Worm (Caenorhabditis elegans) whole organism, L3 larva: ENCODE data around the gene his-8.

Source experiments
- R02D3.7 ChIP-seq: fragments of 150-350 bp; optimal IDR thresholded peaks from 2 replicates; lab custom pipeline; 2014; ENCODE audit warnings: missing biosample characterization, missing genetic modification characterization
- ZK546.5 ChIP-seq: sonication (generic microtip); optimal IDR thresholded peaks from 2 replicates; lab custom pipeline; 2017; ENCODE audit warnings: missing biosample characterization, missing genetic modification characterization
- aly-2 ChIP-seq: fragments of 150-350 bp; optimal IDR thresholded peaks from 2 replicates; lab custom pipeline; 2014; ENCODE audit warnings: missing biosample characterization, missing genetic modification characterization
- ama-1 ChIP-seq: fragments of 150-350 bp; optimal IDR thresholded peaks from 2 replicates; lab custom pipeline; 2018
- ceh-16 ChIP-seq: sonication (generic microtip); optimal IDR thresholded peaks from 2 replicates; lab custom pipeline; 2017; ENCODE audit warnings: missing biosample characterization, missing genetic modification characterization
- ceh-28 ChIP-seq: fragments of 150-350 bp; optimal IDR thresholded peaks from 2 replicates; lab custom pipeline; 2014; ENCODE audit warnings: missing biosample characterization, missing genetic modification reagents, missing genetic modification characterization
- ceh-82 ChIP-seq: fragments of 150-350 bp; optimal IDR thresholded peaks from 2 replicates; lab custom pipeline; 2014; ENCODE audit warnings: missing biosample characterization, missing genetic modification characterization
- ceh-9 ChIP-seq: sonication (generic microtip); optimal IDR thresholded peaks from 2 replicates; lab custom pipeline; 2018; ENCODE audit warnings: missing biosample characterization, missing genetic modification characterization
- daf-12 ChIP-seq: fragments of 150-350 bp; optimal IDR thresholded peaks from 2 replicates; lab custom pipeline; 2014; ENCODE audit warnings: missing biosample characterization, missing genetic modification reagents, missing genetic modification characterization
- egl-27 ChIP-seq: sonication (generic microtip); optimal IDR thresholded peaks from 4 replicates; lab custom pipeline; 2017; ENCODE audit warnings: missing biosample characterization, missing genetic modification reagents, missing genetic modification characterization
- egl-5 ChIP-seq: fragments of 150-350 bp; optimal IDR thresholded peaks from 2 replicates; lab custom pipeline; 2017; ENCODE audit warnings: missing biosample characterization, missing genetic modification reagents, missing genetic modification characterization, inconsistent platforms
- elt-1 ChIP-seq: fragments of 150-350 bp; optimal IDR thresholded peaks from 2 replicates; lab custom pipeline; 2014; ENCODE audit warnings: missing biosample characterization, missing genetic modification characterization
- elt-2 ChIP-seq: sonication (generic microtip); optimal IDR thresholded peaks from 2 replicates; lab custom pipeline; 2016; ENCODE audit warnings: missing genetic modification reagents, mild to moderate bottlenecking, missing genetic modification characterization, missing compliant biosample characterization
- elt-3 ChIP-seq, 3 experiments: fragments of 150-350 bp in 1 of 3; sonication (generic microtip) in 2 of 3; optimal IDR thresholded peaks; 2 replicates in 2 of 3; 4 replicates in 1 of 3; lab custom pipeline; 2014 to 2017; ENCODE audit warnings: missing biosample characterization in 3 of 3, missing genetic modification characterization in 3 of 3
- eor-1 ChIP-seq, 2 experiments: fragments of 150-350 bp; optimal IDR thresholded peaks; 2 replicates each; lab custom pipeline; 2014 to 2018; ENCODE audit warnings: missing biosample characterization in 2 of 2, missing genetic modification characterization in 2 of 2
- fkh-10 ChIP-seq: sonication (generic microtip); optimal IDR thresholded peaks from 2 replicates; lab custom pipeline; 2017; ENCODE audit warnings: missing biosample characterization, missing genetic modification reagents, missing genetic modification characterization
- fkh-2 ChIP-seq: fragments of 150-350 bp; optimal IDR thresholded peaks from 2 replicates; lab custom pipeline; 2014; ENCODE audit warnings: missing biosample characterization, missing genetic modification reagents, missing genetic modification characterization
- fos-1 ChIP-seq: fragments of 150-350 bp; optimal IDR thresholded peaks from 2 replicates; lab custom pipeline; 2014; ENCODE audit warnings: missing biosample characterization, missing genetic modification characterization
- hmg-11 ChIP-seq: sonication (generic microtip); optimal IDR thresholded peaks from 2 replicates; lab custom pipeline; 2016; ENCODE audit warnings: missing genetic modification characterization, missing compliant biosample characterization
- jun-1 ChIP-seq: fragments of 150-350 bp; optimal IDR thresholded peaks from 2 replicates; lab custom pipeline; 2014; ENCODE audit warnings: missing biosample characterization, missing genetic modification reagents, missing genetic modification characterization
- lin-15B ChIP-seq: fragments of 150-350 bp; optimal IDR thresholded peaks from 2 replicates; lab custom pipeline; 2014; ENCODE audit warnings: missing biosample characterization, missing genetic modification characterization
- lin-39 ChIP-seq: fragments of 150-350 bp; optimal IDR thresholded peaks from 2 replicates; lab custom pipeline; 2018; ENCODE audit warnings: missing biosample characterization, missing genetic modification reagents, missing genetic modification characterization
- lsy-12 ChIP-seq: sonication (generic microtip); optimal IDR thresholded peaks from 2 replicates; lab custom pipeline; 2016; ENCODE audit warnings: mild to moderate bottlenecking, missing genetic modification characterization, missing compliant biosample characterization
- mdl-1 ChIP-seq: fragments of 150-350 bp; optimal IDR thresholded peaks from 2 replicates; lab custom pipeline; 2014; ENCODE audit warnings: missing biosample characterization, missing genetic modification characterization
- mml-1 ChIP-seq: fragments of 150-350 bp; sonication (generic microtip); optimal IDR thresholded peaks from 3 replicates; lab custom pipeline; 2014; ENCODE audit warnings: missing biosample characterization, missing genetic modification characterization
- nfya-1 ChIP-seq: sonication (generic microtip); optimal IDR thresholded peaks from 2 replicates; lab custom pipeline; 2017; ENCODE audit warnings: missing genetic modification characterization, mild to moderate bottlenecking, missing compliant biosample characterization, antibody characterized with exemption, moderate library complexity; ENCODE audit not compliant: insufficient read depth
- nhr-11 ChIP-seq: fragments of 150-350 bp; optimal IDR thresholded peaks from 2 replicates; lab custom pipeline; 2014; ENCODE audit warnings: missing biosample characterization, missing genetic modification characterization
- nhr-12 ChIP-seq: fragments of 150-350 bp; optimal IDR thresholded peaks from 2 replicates; lab custom pipeline; 2014; ENCODE audit warnings: missing biosample characterization, missing genetic modification characterization
- nhr-23 ChIP-seq: fragments of 150-350 bp; optimal IDR thresholded peaks from 2 replicates; lab custom pipeline; 2014; ENCODE audit warnings: missing biosample characterization, missing genetic modification reagents, missing genetic modification characterization
- nhr-237 ChIP-seq: fragments of 150-350 bp; optimal IDR thresholded peaks from 2 replicates; lab custom pipeline; 2014; ENCODE audit warnings: missing biosample characterization, missing genetic modification characterization
- nhr-25 ChIP-seq: sonication (generic microtip); optimal IDR thresholded peaks from 2 replicates; lab custom pipeline; 2017; ENCODE audit warnings: missing biosample characterization, missing genetic modification characterization
- nhr-28 ChIP-seq: fragments of 150-350 bp; optimal IDR thresholded peaks from 2 replicates; lab custom pipeline; 2014; ENCODE audit warnings: missing biosample characterization, missing genetic modification characterization
- nhr-43 ChIP-seq: sonication (generic microtip); optimal IDR thresholded peaks from 2 replicates; lab custom pipeline; 2016; ENCODE audit warnings: mild to moderate bottlenecking, missing genetic modification characterization, missing compliant biosample characterization; ENCODE audit not compliant: poor library complexity, severe bottlenecking
- nhr-67 ChIP-seq: fragments of 150-350 bp; optimal IDR thresholded peaks from 2 replicates; lab custom pipeline; 2014; ENCODE audit warnings: missing biosample characterization, missing genetic modification characterization
- nhr-76 ChIP-seq: fragments of 150-350 bp; sonication (generic microtip); optimal IDR thresholded peaks from 5 replicates; lab custom pipeline; 2014; ENCODE audit warnings: missing biosample characterization, missing genetic modification characterization
- nhr-77 ChIP-seq: fragments of 150-350 bp; optimal IDR thresholded peaks from 2 replicates; lab custom pipeline; 2014; ENCODE audit warnings: missing biosample characterization, missing genetic modification characterization
- pha-4 ChIP-seq: fragments of 150-350 bp; optimal IDR thresholded peaks from 2 replicates; lab custom pipeline; 2014; ENCODE audit warnings: missing biosample characterization, missing genetic modification reagents, missing genetic modification characterization
- pqm-1 ChIP-seq: fragments of 150-350 bp; optimal IDR thresholded peaks from 2 replicates; lab custom pipeline; 2017; ENCODE audit warnings: missing biosample characterization, missing genetic modification characterization, inconsistent platforms
- sea-2 ChIP-seq: fragments of 150-350 bp; sonication (generic microtip); optimal IDR thresholded peaks from 4 replicates; lab custom pipeline; 2014; ENCODE audit warnings: missing biosample characterization, missing genetic modification reagents, missing genetic modification characterization
- skn-1 ChIP-seq: fragments of 150-350 bp; optimal IDR thresholded peaks from 2 replicates; lab custom pipeline; 2014; ENCODE audit warnings: missing biosample characterization, missing genetic modification characterization
- snpc-4 ChIP-seq: fragments of 150-350 bp; optimal IDR thresholded peaks from 2 replicates; lab custom pipeline; 2014; ENCODE audit warnings: missing biosample characterization, missing genetic modification characterization
- tbx-2 ChIP-seq: sonication (generic microtip); optimal IDR thresholded peaks from 2 replicates; lab custom pipeline; 2016; ENCODE audit warnings: mild to moderate bottlenecking, missing genetic modification characterization, missing compliant biosample characterization
- unc-39 ChIP-seq: sonication (generic microtip); optimal IDR thresholded peaks from 4 replicates; lab custom pipeline; 2017; ENCODE audit warnings: missing biosample characterization, missing genetic modification characterization
- unc-62 ChIP-seq: fragments of 150-350 bp; sonication (generic microtip); optimal IDR thresholded peaks from 4 replicates; lab custom pipeline; 2014; ENCODE audit warnings: missing biosample characterization, missing genetic modification reagents, missing genetic modification characterization
- zag-1 ChIP-seq: fragments of 150-350 bp; optimal IDR thresholded peaks from 2 replicates; lab custom pipeline; 2014; ENCODE audit warnings: missing biosample characterization, missing genetic modification characterization
- ztf-11 ChIP-seq: fragments of 150-350 bp; optimal IDR thresholded peaks from 2 replicates; lab custom pipeline; 2014; ENCODE audit warnings: missing biosample characterization, missing genetic modification characterization
- ztf-4 ChIP-seq: fragments of 150-350 bp; optimal IDR thresholded peaks from 2 replicates; lab custom pipeline; 2014; ENCODE audit warnings: missing biosample characterization, missing genetic modification characterization

The his-8 gene

ce11 chrV:8507324-8507723 lies 25.6 kb downstream of the his-8 start, which contains the start of gene ZK994.6:
ZK994.6 (minus strand) TSS chrV:8507424.
- TF ChIP-seq ceh-9 (tag; lab: Kevin White, UChicago) (no peak), ztf-11 (tag; lab: Kevin White, UChicago) (no peak), pha-4 (no peak), nhr-11 (tag; lab: Kevin White, UChicago) (no peak), lin-15B (tag; lab: Kevin White, UChicago) (no peak), lsy-12 (tag; lab: Kevin White, UChicago) (no peak), elt-3 (tag; optimal IDR thresholded peaks at IDR 0.05; lab: Kevin White, UChicago) (no peak), aly-2 (tag; lab: Kevin White, UChicago) (no peak), mdl-1 (tag; lab: Kevin White, UChicago) (no peak), lin-39 (tag; lab: Kevin White, UChicago) (no peak), nhr-23 (tag; lab: Kevin White, UChicago) (no peak), R02D3.7 (tag; lab: Kevin White, UChicago) (no peak), tbx-2 (tag; lab: Kevin White, UChicago) (no peak), ceh-16 (tag; lab: Kevin White, UChicago) (no peak), jun-1 (tag; lab: Kevin White, UChicago) (no peak), nhr-67 (tag; lab: Kevin White, UChicago) (no peak), fkh-2 (tag; lab: Kevin White, UChicago) (no peak)
- TF ChIP-seq, all 47 proteins: peak for 0

- TF ChIP-seq ceh-82 (tag; lab: Kevin White, UChicago), result peak; percentile 91
- TF ChIP-seq lsy-12 (tag; lab: Kevin White, UChicago), result peak; percentile 95
- TF ChIP-seq ceh-16 (tag; lab: Kevin White, UChicago), result peak; percentile 53
- TF ChIP-seq nfya-1 (tag; lab: Kevin White, UChicago), result peak; percentile 76
- TF ChIP-seq R02D3.7 (tag; lab: Kevin White, UChicago), result peak; percentile 81
- peak; percentile 90 for TF ChIP-seq unc-62 (GFP tag; lab: Kevin White, UChicago)
- TF ChIP-seq nhr-67 (tag; lab: Kevin White, UChicago), result peak; percentile 57
- TF ChIP-seq elt-1 (tag; lab: Kevin White, UChicago), result no peak
- peak; percentile 44 for TF ChIP-seq nhr-28
- peak; percentile 43 for TF ChIP-seq jun-1 (tag; lab: Kevin White, UChicago)
- peak; percentile 15 for TF ChIP-seq pqm-1 (tag; lab: Kevin White, UChicago)
- peak; percentile 26 for TF ChIP-seq lin-39 (tag; lab: Kevin White, UChicago)
- no peak for TF ChIP-seq fos-1 (tag; lab: Kevin White, UChicago)
- peak; percentile 68 for TF ChIP-seq zag-1
- no peak for TF ChIP-seq mdl-1 (tag; lab: Kevin White, UChicago)
- peak; percentile 88 for TF ChIP-seq nhr-77
- peak; percentile 89 for TF ChIP-seq aly-2 (tag; lab: Kevin White, UChicago)
- peak; percentile 51 for TF ChIP-seq ama-1 (lab: Kevin White, UChicago)
- peak; percentile 96 for TF ChIP-seq tbx-2 (tag; lab: Kevin White, UChicago)
- no peak for TF ChIP-seq nhr-23 (tag; lab: Kevin White, UChicago)
- TF ChIP-seq elt-3 (tag; optimal IDR thresholded peaks at IDR 0.05; lab: Kevin White, UChicago), result peak in 2 of 3 experiments; percentile 68 to 86
- TF ChIP-seq nhr-12 (tag; lab: Kevin White, UChicago), result no peak
- TF ChIP-seq ztf-4 (tag; lab: Kevin White, UChicago), result peak; percentile 90
- no peak for TF ChIP-seq fkh-10 (GFP tag; lab: Kevin White, UChicago)
- peak; percentile 71 for TF ChIP-seq ceh-9 (tag; lab: Kevin White, UChicago)
- peak; percentile 45 for TF ChIP-seq skn-1
- no peak for TF ChIP-seq nhr-237
- TF ChIP-seq unc-39, result peak; percentile 55
- no peak for TF ChIP-seq pha-4
- peak; percentile 98 for TF ChIP-seq nhr-43
- peak; percentile 20 for TF ChIP-seq ztf-11 (tag; lab: Kevin White, UChicago)
- TF ChIP-seq ZK546.5 (tag; lab: Kevin White, UChicago), result peak; percentile 30
- peak; percentile 7 for TF ChIP-seq lin-15B (tag; lab: Kevin White, UChicago)
- TF ChIP-seq nhr-11 (tag; lab: Kevin White, UChicago), result no peak
- peak; percentile 56 for TF ChIP-seq mml-1 (tag; lab: Kevin White, UChicago)
- peak; percentile 64 for TF ChIP-seq egl-5 (tag; lab: Kevin White, UChicago)
- peak; percentile 41 for TF ChIP-seq nhr-76 (tag; lab: Kevin White, UChicago)
- TF ChIP-seq nhr-25, result peak; percentile 68
- peak; percentile 48 for TF ChIP-seq ceh-28
- peak; percentile 70 for TF ChIP-seq elt-2 (tag; lab: Kevin White, UChicago)
- peak; percentile 72 for TF ChIP-seq egl-27 (tag; lab: Kevin White, UChicago)
- TF ChIP-seq hmg-11 (tag; lab: Kevin White, UChicago), result peak; percentile 99
- no peak for TF ChIP-seq daf-12 (tag; lab: Kevin White, UChicago)
- peak; percentile 100 for TF ChIP-seq snpc-4 (tag; lab: Kevin White, UChicago)
- TF ChIP-seq fkh-2 (tag; lab: Kevin White, UChicago), result no peak
- peak in 1 of 2 experiments; percentile 17 for TF ChIP-seq eor-1 (tag; optimal IDR thresholded peaks at IDR 0.05; lab: Kevin White, UChicago)
- TF ChIP-seq sea-2 (GFP tag; lab: Kevin White, UChicago), result peak; percentile 83
These were observed 32.5 kb downstream of the his-8 start for ce11 chrV:8500348-8500747.
